Worm (Caenorhabditis elegans): Measurements from ENCODE around the gene hrpf-2.

- TF ChIP-seq W03F9.2 (tag; optimal IDR thresholded peaks at IDR 0.05) (no peak), him-1 (tag; optimal IDR thresholded peaks at IDR 0.05) (no peak)
Observed at ce11 chrIV:6415149-6415548, 38.8 kb upstream of the hrpf-2 start, which contains the start of gene exos-2.

Measured in whole organism, L4/young adult.